Worm (Caenorhabditis elegans): ENCODE measurements around the gene C55A6.3.
A peak's percentile ranks its signal among the peaks of the same experiment; 100 is the strongest.

C55A6.3 gene

DNA sequence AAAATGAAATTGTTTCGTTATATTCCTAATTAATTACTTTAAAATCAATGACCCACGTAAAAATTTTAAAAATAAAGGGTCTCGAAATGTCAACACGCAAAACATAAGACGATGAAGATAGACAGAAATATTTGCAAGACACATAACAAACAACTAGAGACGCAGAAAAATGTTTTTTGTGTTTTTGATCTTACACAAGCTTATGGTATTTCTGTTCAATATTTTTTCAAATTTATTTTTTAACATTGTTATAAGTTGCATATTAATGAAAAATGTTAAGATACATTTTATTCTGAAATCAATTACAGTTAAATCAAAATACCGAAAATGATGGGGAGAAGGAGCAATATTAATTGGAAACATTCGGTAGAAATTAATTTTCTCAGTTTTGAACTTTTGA is at the start of gene C55A6.3:
Gene C55A6.3, minus strand, starts transcription at position 101 of the 400 bp plus-strand sequence.
- no peak for TF ChIP-seq nhr-77 (tag; optimal IDR thresholded peaks at IDR 0.05)
- TF ChIP-seq ceh-82 (tag; optimal IDR thresholded peaks at IDR 0.05) = no peak
- no peak for TF ChIP-seq nhr-6 (tag; optimal IDR thresholded peaks at IDR 0.05)

DNA sequence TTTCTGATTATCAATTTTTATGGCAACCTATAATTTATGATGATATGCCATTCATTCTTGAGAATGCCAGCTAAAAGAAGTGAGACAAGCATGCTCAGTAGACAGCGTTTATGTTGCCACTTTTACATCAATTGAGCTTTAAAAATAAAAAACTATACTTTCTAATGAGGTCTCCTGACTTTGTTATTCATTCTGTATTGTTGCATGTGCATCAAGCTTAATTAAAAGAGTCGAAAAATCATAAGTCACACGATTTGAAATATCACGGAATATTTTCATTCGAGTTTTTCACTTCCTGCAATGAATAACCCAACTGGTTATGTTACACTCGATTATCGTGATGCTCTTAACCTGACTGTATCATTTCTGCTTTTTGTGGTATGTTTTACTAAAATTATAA is 49.3 kb upstream of the C55A6.3 start, which contains the start of gene srx-86:
Gene srx-86, plus strand, starts transcription at position 301 of the 400 bp plus-strand sequence.
- TF ChIP-seq sem-4 (tag; optimal IDR thresholded peaks at IDR 0.05) (no peak), egl-27 (tag; optimal IDR thresholded peaks at IDR 0.05) (no peak), nhr-21 (tag; optimal IDR thresholded peaks at IDR 0.05) (no peak), crh-2 (tag; optimal IDR thresholded peaks at IDR 0.05) (no peak), gmeb-1 (tag; optimal IDR thresholded peaks at IDR 0.05) (no peak), ZK546.5 (tag; optimal IDR thresholded peaks at IDR 0.05) (no peak), nhr-129 (tag; optimal IDR thresholded peaks at IDR 0.05) (no peak), nhr-237 (tag; optimal IDR thresholded peaks at IDR 0.05) (no peak), ceh-82 (tag; optimal IDR thresholded peaks at IDR 0.05) (no peak), R02D3.7 (tag; optimal IDR thresholded peaks at IDR 0.05) (no peak), ztf-1 (GFP tag; conservative IDR thresholded peaks at IDR 0.05) (no peak), elt-3 (tag; optimal IDR thresholded peaks at IDR 0.05) (no peak), aly-2 (tag; optimal IDR thresholded peaks at IDR 0.05) (no peak), unc-39 (tag; optimal IDR thresholded peaks at IDR 0.05) (no peak), lsy-2 (tag; optimal IDR thresholded peaks at IDR 0.05) (no peak), elt-1 (tag; optimal IDR thresholded peaks at IDR 0.05) (no peak), C34F6.9 (tag; optimal IDR thresholded peaks at IDR 0.05) (no peak)

DNA sequence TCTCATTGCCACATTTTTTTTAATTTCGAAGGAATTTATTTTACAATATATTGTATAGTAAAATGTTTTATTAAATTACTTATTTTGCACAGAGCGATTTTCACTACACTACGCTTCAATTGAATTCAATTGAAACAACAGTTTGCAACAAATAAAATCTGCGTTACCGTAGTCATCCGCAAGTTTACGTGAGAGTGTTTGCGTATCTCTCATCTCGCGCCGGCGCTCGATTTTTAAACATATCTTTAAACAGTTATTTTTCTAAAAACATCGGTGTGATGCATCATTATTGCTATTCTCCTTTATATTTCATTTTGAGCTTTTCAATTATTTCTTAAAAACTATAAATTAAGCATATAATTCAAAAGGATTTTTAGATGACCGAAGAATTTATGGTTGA is 40.9 kb upstream of the C55A6.3 start, which contains the start of gene duo-1:
Gene duo-1, plus strand, starts transcription at position 371 of the 400 bp plus-strand sequence.
- TF ChIP-seq unc-39 (tag; optimal IDR thresholded peaks at IDR 0.05) = no peak
- TF ChIP-seq sma-9 (GFP tag; optimal IDR thresholded peaks at IDR 0.05) = no peak
- TF ChIP-seq sma-9 (tag; optimal IDR thresholded peaks at IDR 0.05) = no peak
- no peak for TF ChIP-seq C34F6.9 (tag; optimal IDR thresholded peaks at IDR 0.05)
- no peak for TF ChIP-seq elt-1 (tag; optimal IDR thresholded peaks at IDR 0.05)
- TF ChIP-seq blmp-1 (tag; optimal IDR thresholded peaks at IDR 0.05; ENCODE audit: insufficient read depth) = no peak
- TF ChIP-seq sma-3 (GFP tag; optimal IDR thresholded peaks at IDR 0.05) = no peak
- TF ChIP-seq nhr-237 (tag; optimal IDR thresholded peaks at IDR 0.05) = no peak
- no peak for TF ChIP-seq ceh-82 (tag; optimal IDR thresholded peaks at IDR 0.05)
- TF ChIP-seq sem-4 (tag; optimal IDR thresholded peaks at IDR 0.05) = no peak
- TF ChIP-seq alr-1 (tag; optimal IDR thresholded peaks at IDR 0.05) = no peak
- TF ChIP-seq lin-11 (tag; optimal IDR thresholded peaks at IDR 0.05) = no peak
- TF ChIP-seq gmeb-1 (tag; optimal IDR thresholded peaks at IDR 0.05) = no peak
- no peak for TF ChIP-seq unc-62 (GFP tag; optimal IDR thresholded peaks at IDR 0.05)
- TF ChIP-seq lsy-2 (tag; optimal IDR thresholded peaks at IDR 0.05) = no peak

DNA sequence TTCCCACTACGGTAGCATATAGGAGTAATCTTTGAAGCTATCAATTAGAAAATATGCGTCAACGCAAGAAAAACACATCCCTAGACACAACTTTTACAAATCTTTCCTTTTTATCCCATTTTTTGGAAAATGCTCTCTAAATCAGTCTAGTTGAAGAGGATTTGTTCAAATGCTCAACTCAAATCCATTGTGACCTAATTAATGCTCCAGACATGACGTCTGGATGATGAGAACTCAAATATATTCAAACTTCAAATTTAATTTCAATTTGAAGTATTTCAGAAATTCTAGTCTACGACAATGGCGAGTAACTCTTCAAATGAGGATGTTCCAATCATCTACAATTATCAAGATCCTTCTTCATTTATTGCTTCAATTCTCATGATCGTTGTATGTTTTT is 39.0 kb upstream of the C55A6.3 start, which contains the start of gene srx-85:
Gene srx-85, plus strand, starts transcription at position 301 of the 400 bp plus-strand sequence.
- TF ChIP-seq peb-1 (tag; optimal IDR thresholded peaks at IDR 0.05) = no peak
- no peak for TF ChIP-seq sma-3 (GFP tag; optimal IDR thresholded peaks at IDR 0.05)

DNA sequence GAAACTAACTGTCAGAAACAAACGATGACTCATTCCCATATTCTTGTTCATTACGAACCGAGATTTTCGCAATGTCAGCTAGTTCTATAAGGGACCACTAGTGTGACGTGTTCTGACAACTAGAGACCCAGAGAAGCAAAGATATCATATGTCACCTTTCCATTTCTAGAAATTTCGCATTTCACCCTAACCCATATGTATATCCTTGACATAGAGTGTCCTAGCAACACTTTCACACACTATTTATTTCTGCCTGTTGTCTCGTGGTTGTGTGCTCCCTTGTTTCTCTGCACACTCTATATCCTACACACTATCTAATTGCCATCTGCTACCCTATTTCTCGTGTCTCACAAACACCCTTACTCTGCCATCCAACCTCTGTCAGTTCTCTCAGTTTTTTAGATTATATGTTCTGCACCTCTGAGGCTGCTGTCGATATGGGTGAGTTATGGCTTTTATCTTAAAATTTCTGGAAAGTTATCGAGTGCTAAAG is 35.6 kb upstream of the C55A6.3 start, which contains the start of the genes F38B7.17 and F38B7.3:
Gene F38B7.17, minus strand, starts transcription at position 51 of the 493 bp plus-strand sequence.
Gene F38B7.3, plus strand, starts transcription at position 194 of the 493 bp plus-strand sequence.
- TF ChIP-seq mbf-1 (tag; optimal IDR thresholded peaks at IDR 0.05) = no peak
- peak; percentile 50 for TF ChIP-seq nhr-6 (tag; optimal IDR thresholded peaks at IDR 0.05)
- TF ChIP-seq nhr-21 (tag; optimal IDR thresholded peaks at IDR 0.05) = peak; percentile 64
- peak; percentile 69 to 81 for TF ChIP-seq mdl-1 (tag; optimal IDR thresholded peaks at IDR 0.05)
- peak; percentile 56 for TF ChIP-seq fos-1 (tag; optimal IDR thresholded peaks at IDR 0.05)
- peak; percentile 85 for TF ChIP-seq nhr-129 (tag; optimal IDR thresholded peaks at IDR 0.05)
- TF ChIP-seq ceh-82 (tag; optimal IDR thresholded peaks at IDR 0.05) = no peak
- TF ChIP-seq ZK546.5 (tag; optimal IDR thresholded peaks at IDR 0.05) = no peak
- TF ChIP-seq F13H6.1 (tag; optimal IDR thresholded peaks at IDR 0.05) = peak; percentile 64
- peak in 1 of 2 experiments; percentile 70 for TF ChIP-seq lsy-2 (tag; optimal IDR thresholded peaks at IDR 0.05)
- peak; percentile 70 for TF ChIP-seq sma-9 (GFP tag; optimal IDR thresholded peaks at IDR 0.05)
- TF ChIP-seq sma-9 (tag; optimal IDR thresholded peaks at IDR 0.05) = no peak
- peak; percentile 77 for TF ChIP-seq blmp-1 (tag; optimal IDR thresholded peaks at IDR 0.05; ENCODE audit: insufficient read depth)
- TF ChIP-seq C34F6.9 (tag; optimal IDR thresholded peaks at IDR 0.05) = peak; percentile 89
- peak; percentile 37 for TF ChIP-seq ztf-4 (tag; optimal IDR thresholded peaks at IDR 0.05)
- peak; percentile 79 for TF ChIP-seq ama-1 (optimal IDR thresholded peaks at IDR 0.05)
- TF ChIP-seq nhr-237 (tag; optimal IDR thresholded peaks at IDR 0.05) = no peak
- TF ChIP-seq aly-2 (tag; optimal IDR thresholded peaks at IDR 0.05) = no peak
- TF ChIP-seq nhr-25 (tag; optimal IDR thresholded peaks at IDR 0.05) = peak; percentile 78
- peak; percentile 38 for TF ChIP-seq lin-13 (GFP tag; optimal IDR thresholded peaks at IDR 0.05)
- no peak for TF ChIP-seq sma-3 (GFP tag; optimal IDR thresholded peaks at IDR 0.05)
- TF ChIP-seq unc-55 (GFP tag; optimal IDR thresholded peaks at IDR 0.05) = peak; percentile 44
- no peak for TF ChIP-seq mab-5 (tag; optimal IDR thresholded peaks at IDR 0.05)
- TF ChIP-seq crh-2 (tag; optimal IDR thresholded peaks at IDR 0.05) = peak; percentile 69
